Fruit fly (Drosophila melanogaster) whole organism, adult: ENCODE measurements around the gene CG9784.
A peak's percentile ranks its signal among the peaks of the same experiment; 100 is the strongest.

ENCODE experiments used
- ovo ChIP-seq: fragments of 200-800 bp; sonication (Bioruptor generic); optimal IDR thresholded peaks from 2 replicates; lab custom pipeline; 2016; ENCODE audit warnings: missing biosample characterization, missing genetic modification characterization
- tj ChIP-seq: fragments of 200-800 bp; sonication (Bioruptor generic); optimal IDR thresholded peaks from 3 replicates; lab custom pipeline; 2017; ENCODE audit warnings: missing biosample characterization, mild to moderate bottlenecking, missing genetic modification characterization, moderate library complexity

- TF ChIP-seq tj (GFP tag; lab: Kevin White, UChicago) (peak; percentile 9), ovo (GFP tag; lab: Kevin White, UChicago) (no peak)
These were observed 51.6 kb downstream of the CG9784 start, which contains the start of gene CG9902 for dm6 chrX:16547390-16547789.
